Worm (Caenorhabditis elegans) whole organism, L3 larva: ENCODE results near the gene str-4.

Experiments used
- R02D3.7 ChIP-seq: fragments of 150-350 bp; optimal IDR thresholded peaks from 2 replicates; lab custom pipeline; 2014; ENCODE audit warnings: missing biosample characterization, missing genetic modification characterization
- ZK546.5 ChIP-seq: sonication (generic microtip); optimal IDR thresholded peaks from 2 replicates; lab custom pipeline; 2017; ENCODE audit warnings: missing biosample characterization, missing genetic modification characterization
- aly-2 ChIP-seq: fragments of 150-350 bp; optimal IDR thresholded peaks from 2 replicates; lab custom pipeline; 2014; ENCODE audit warnings: missing biosample characterization, missing genetic modification characterization
- ama-1 ChIP-seq: fragments of 150-350 bp; optimal IDR thresholded peaks from 2 replicates; lab custom pipeline; 2018
- ceh-16 ChIP-seq: sonication (generic microtip); optimal IDR thresholded peaks from 2 replicates; lab custom pipeline; 2017; ENCODE audit warnings: missing biosample characterization, missing genetic modification characterization
- ceh-82 ChIP-seq: fragments of 150-350 bp; optimal IDR thresholded peaks from 2 replicates; lab custom pipeline; 2014; ENCODE audit warnings: missing biosample characterization, missing genetic modification characterization
- ceh-9 ChIP-seq: sonication (generic microtip); optimal IDR thresholded peaks from 2 replicates; lab custom pipeline; 2018; ENCODE audit warnings: missing biosample characterization, missing genetic modification characterization
- elt-2 ChIP-seq: sonication (generic microtip); optimal IDR thresholded peaks from 2 replicates; lab custom pipeline; 2016; ENCODE audit warnings: missing genetic modification reagents, mild to moderate bottlenecking, missing genetic modification characterization, missing compliant biosample characterization
- elt-3 ChIP-seq, 3 experiments: fragments of 150-350 bp in 1 of 3; sonication (generic microtip) in 2 of 3; optimal IDR thresholded peaks; 2 replicates in 2 of 3; 4 replicates in 1 of 3; lab custom pipeline; 2014 to 2017; ENCODE audit warnings: missing biosample characterization in 3 of 3, missing genetic modification characterization in 3 of 3
- eor-1 ChIP-seq, 2 experiments: fragments of 150-350 bp; optimal IDR thresholded peaks; 2 replicates each; lab custom pipeline; 2014 to 2018; ENCODE audit warnings: missing biosample characterization in 2 of 2, missing genetic modification characterization in 2 of 2
- fkh-10 ChIP-seq: sonication (generic microtip); optimal IDR thresholded peaks from 2 replicates; lab custom pipeline; 2017; ENCODE audit warnings: missing biosample characterization, missing genetic modification reagents, missing genetic modification characterization
- fkh-2 ChIP-seq: fragments of 150-350 bp; optimal IDR thresholded peaks from 2 replicates; lab custom pipeline; 2014; ENCODE audit warnings: missing biosample characterization, missing genetic modification reagents, missing genetic modification characterization
- fos-1 ChIP-seq: fragments of 150-350 bp; optimal IDR thresholded peaks from 2 replicates; lab custom pipeline; 2014; ENCODE audit warnings: missing biosample characterization, missing genetic modification characterization
- hmg-11 ChIP-seq: sonication (generic microtip); optimal IDR thresholded peaks from 2 replicates; lab custom pipeline; 2016; ENCODE audit warnings: missing genetic modification characterization, missing compliant biosample characterization
- jun-1 ChIP-seq: fragments of 150-350 bp; optimal IDR thresholded peaks from 2 replicates; lab custom pipeline; 2014; ENCODE audit warnings: missing biosample characterization, missing genetic modification reagents, missing genetic modification characterization
- lin-15B ChIP-seq: fragments of 150-350 bp; optimal IDR thresholded peaks from 2 replicates; lab custom pipeline; 2014; ENCODE audit warnings: missing biosample characterization, missing genetic modification characterization
- lsy-12 ChIP-seq: sonication (generic microtip); optimal IDR thresholded peaks from 2 replicates; lab custom pipeline; 2016; ENCODE audit warnings: mild to moderate bottlenecking, missing genetic modification characterization, missing compliant biosample characterization
- mdl-1 ChIP-seq: fragments of 150-350 bp; optimal IDR thresholded peaks from 2 replicates; lab custom pipeline; 2014; ENCODE audit warnings: missing biosample characterization, missing genetic modification characterization
- mml-1 ChIP-seq: fragments of 150-350 bp; sonication (generic microtip); optimal IDR thresholded peaks from 3 replicates; lab custom pipeline; 2014; ENCODE audit warnings: missing biosample characterization, missing genetic modification characterization
- nhr-11 ChIP-seq: fragments of 150-350 bp; optimal IDR thresholded peaks from 2 replicates; lab custom pipeline; 2014; ENCODE audit warnings: missing biosample characterization, missing genetic modification characterization
- nhr-12 ChIP-seq: fragments of 150-350 bp; optimal IDR thresholded peaks from 2 replicates; lab custom pipeline; 2014; ENCODE audit warnings: missing biosample characterization, missing genetic modification characterization
- nhr-237 ChIP-seq: fragments of 150-350 bp; optimal IDR thresholded peaks from 2 replicates; lab custom pipeline; 2014; ENCODE audit warnings: missing biosample characterization, missing genetic modification characterization
- nhr-28 ChIP-seq: fragments of 150-350 bp; optimal IDR thresholded peaks from 2 replicates; lab custom pipeline; 2014; ENCODE audit warnings: missing biosample characterization, missing genetic modification characterization
- nhr-43 ChIP-seq: sonication (generic microtip); optimal IDR thresholded peaks from 2 replicates; lab custom pipeline; 2016; ENCODE audit warnings: mild to moderate bottlenecking, missing genetic modification characterization, missing compliant biosample characterization; ENCODE audit not compliant: poor library complexity, severe bottlenecking
- nhr-67 ChIP-seq: fragments of 150-350 bp; optimal IDR thresholded peaks from 2 replicates; lab custom pipeline; 2014; ENCODE audit warnings: missing biosample characterization, missing genetic modification characterization
- nhr-77 ChIP-seq: fragments of 150-350 bp; optimal IDR thresholded peaks from 2 replicates; lab custom pipeline; 2014; ENCODE audit warnings: missing biosample characterization, missing genetic modification characterization
- pqm-1 ChIP-seq: fragments of 150-350 bp; optimal IDR thresholded peaks from 2 replicates; lab custom pipeline; 2017; ENCODE audit warnings: missing biosample characterization, missing genetic modification characterization, inconsistent platforms
- sea-2 ChIP-seq: fragments of 150-350 bp; sonication (generic microtip); optimal IDR thresholded peaks from 4 replicates; lab custom pipeline; 2014; ENCODE audit warnings: missing biosample characterization, missing genetic modification reagents, missing genetic modification characterization
- snpc-4 ChIP-seq: fragments of 150-350 bp; optimal IDR thresholded peaks from 2 replicates; lab custom pipeline; 2014; ENCODE audit warnings: missing biosample characterization, missing genetic modification characterization
- tbx-2 ChIP-seq: sonication (generic microtip); optimal IDR thresholded peaks from 2 replicates; lab custom pipeline; 2016; ENCODE audit warnings: mild to moderate bottlenecking, missing genetic modification characterization, missing compliant biosample characterization
- unc-39 ChIP-seq: sonication (generic microtip); optimal IDR thresholded peaks from 4 replicates; lab custom pipeline; 2017; ENCODE audit warnings: missing biosample characterization, missing genetic modification characterization
- ztf-11 ChIP-seq: fragments of 150-350 bp; optimal IDR thresholded peaks from 2 replicates; lab custom pipeline; 2014; ENCODE audit warnings: missing biosample characterization, missing genetic modification characterization
- ztf-4 ChIP-seq: fragments of 150-350 bp; optimal IDR thresholded peaks from 2 replicates; lab custom pipeline; 2014; ENCODE audit warnings: missing biosample characterization, missing genetic modification characterization

str-4 gene

ce11 chrV:13369663-13370062 is 30.1 kb upstream of the str-4 start:
- TF ChIP-seq aly-2 (tag; lab: Kevin White, UChicago) (no peak), ztf-4 (no peak), lsy-12 (tag; lab: Kevin White, UChicago) (no peak), pqm-1 (tag; lab: Kevin White, UChicago) (peak; percentile 79), ztf-11 (tag; lab: Kevin White, UChicago) (no peak), nhr-28 (tag; lab: Kevin White, UChicago) (no peak), ceh-16 (no peak), sea-2 (GFP tag; lab: Kevin White, UChicago) (no peak), tbx-2 (no peak), nhr-43 (tag; lab: Kevin White, UChicago) (peak; percentile 28), ZK546.5 (tag; lab: Kevin White, UChicago) (no peak), jun-1 (peak; percentile 73), ama-1 (no peak), lin-15B (no peak), elt-2 (tag; lab: Kevin White, UChicago) (peak; percentile 83)
- TF ChIP-seq, all 47 proteins: peak for 4

- TF ChIP-seq aly-2 (tag; lab: Kevin White, UChicago) (no peak), unc-39 (no peak), hmg-11 (tag; lab: Kevin White, UChicago) (no peak), ceh-9 (tag; lab: Kevin White, UChicago) (no peak), lsy-12 (tag; lab: Kevin White, UChicago) (no peak), fkh-2 (no peak), nhr-237 (tag; lab: Kevin White, UChicago) (no peak), fos-1 (no peak), mdl-1 (tag; lab: Kevin White, UChicago) (no peak), R02D3.7 (tag; lab: Kevin White, UChicago) (no peak), ceh-82 (tag; lab: Kevin White, UChicago) (no peak)
Observed at ce11 chrV:13367024-13367423, 27.5 kb upstream of the str-4 start, which contains the start of gene srx-125. Gene srx-125 (plus strand): TSS chrV:13367324.

ce11 chrV:13366488-13366887 is 27.0 kb upstream of the str-4 start:
- TF ChIP-seq pqm-1 (tag; lab: Kevin White, UChicago) = no peak
- peak; percentile 56 for TF ChIP-seq fkh-10

- TF ChIP-seq snpc-4 (tag; lab: Kevin White, UChicago) = no peak
- TF ChIP-seq fkh-10 = no peak
- TF ChIP-seq ZK546.5 (tag; lab: Kevin White, UChicago) = no peak
- no peak for TF ChIP-seq mml-1 (tag; lab: Kevin White, UChicago)
- TF ChIP-seq nhr-43 (tag; lab: Kevin White, UChicago) = no peak
Observed at ce11 chrV:13364227-13364626, 24.7 kb upstream of the str-4 start.

- TF ChIP-seq elt-2 (tag; lab: Kevin White, UChicago) (no peak), nhr-11 (tag; lab: Kevin White, UChicago) (no peak), nhr-77 (tag; lab: Kevin White, UChicago) (no peak), jun-1 (no peak), mdl-1 (tag; lab: Kevin White, UChicago) (no peak), unc-39 (no peak)
Observed at ce11 chrV:13363415-13363814, 23.9 kb upstream of the str-4 start, which contains the start of gene srg-46. Gene srg-46 (plus strand): TSS chrV:13363715.

- TF ChIP-seq ztf-11 (tag; lab: Kevin White, UChicago) (no peak), ZK546.5 (tag; lab: Kevin White, UChicago) (no peak), nhr-237 (tag; lab: Kevin White, UChicago) (no peak), elt-3 (tag; optimal IDR thresholded peaks at IDR 0.05; lab: Kevin White, UChicago) (no peak), eor-1 (tag; optimal IDR thresholded peaks at IDR 0.05; lab: Kevin White, UChicago) (no peak), nhr-12 (tag; lab: Kevin White, UChicago) (no peak), nhr-11 (tag; lab: Kevin White, UChicago) (no peak), ceh-9 (tag; lab: Kevin White, UChicago) (no peak), nhr-67 (tag; lab: Kevin White, UChicago) (no peak), fos-1 (no peak)
- TF ChIP-seq, all 47 proteins: peak for 0
Observed at ce11 chrV:13360254-13360653, 20.7 kb upstream of the str-4 start, which contains the start of gene F32H5.4. Gene F32H5.4 (plus strand): TSS chrV:13360554.
